Fruit fly (Drosophila melanogaster) whole organism, wandering third instar larva: Measurements from ENCODE around the gene flr.
A peak's percentile ranks its signal among the peaks of the same experiment; 100 is the strongest.

Experiments used
- Abd-B ChIP-seq: fragments of >200 bp; optimal IDR thresholded peaks from 2 replicates; lab custom pipeline; 2017; ENCODE audit warnings: missing biosample characterization, missing genetic modification characterization
- CG9705 ChIP-seq: fragments of 200-800 bp; sonication (Bioruptor generic); optimal IDR thresholded peaks from 2 replicates; lab custom pipeline; 2018; ENCODE audit warnings: missing biosample characterization, mild to moderate bottlenecking, missing genetic modification characterization
- Dfd ChIP-seq: fragments of >200 bp; optimal IDR thresholded peaks from 2 replicates; lab custom pipeline; 2017; ENCODE audit warnings: missing biosample characterization, missing genetic modification characterization
- Dif ChIP-seq: fragments of 200-275, 200-300 bp; sonication (Bioruptor generic); optimal IDR thresholded peaks from 2 replicates; lab custom pipeline; 2018; ENCODE audit warnings: missing biosample characterization, missing genetic modification characterization; ENCODE audit not compliant: partially characterized antibody
- GATAd ChIP-seq: sonication (Bioruptor generic); optimal IDR thresholded peaks from 2 replicates; lab custom pipeline; 2016; ENCODE audit warnings: missing biosample characterization, missing genetic modification characterization
- Hnf4 ChIP-seq: fragments of 200-800 bp; sonication (Bioruptor generic); optimal IDR thresholded peaks from 2 replicates; lab custom pipeline; 2016; ENCODE audit warnings: missing biosample characterization, mild to moderate bottlenecking, missing genetic modification characterization
- Hr78 ChIP-seq: fragments of >200 bp; optimal IDR thresholded peaks from 2 replicates; lab custom pipeline; 2017; ENCODE audit warnings: missing biosample characterization, missing genetic modification characterization
- Jra ChIP-seq: sonication (Bioruptor generic); optimal IDR thresholded peaks from 2 replicates; lab custom pipeline; 2016; ENCODE audit warnings: missing biosample characterization, missing genetic modification characterization
- Mio ChIP-seq: sonication (Bioruptor generic); optimal IDR thresholded peaks from 2 replicates; lab custom pipeline; 2016; ENCODE audit warnings: missing biosample characterization, missing genetic modification characterization
- N ChIP-seq: fragments of >200 bp; optimal IDR thresholded peaks from 2 replicates; lab custom pipeline; 2018; ENCODE audit warnings: missing biosample characterization, missing external identifiers, missing genetic modification characterization
- Rel ChIP-seq, 2 experiments: fragments of 200-800 bp; sonication (Bioruptor generic) in 1 of 2; optimal IDR thresholded peaks; 2 replicates in 1 of 2; 3 replicates in 1 of 2; lab custom pipeline; 2016 to 2019; ENCODE audit warnings: mild to moderate bottlenecking in 2 of 2, missing biosample characterization in 2 of 2, missing genetic modification characterization in 2 of 2, moderate library complexity in 1 of 2
- Sp1 ChIP-seq: fragments of 200-800 bp; sonication (Bioruptor generic); optimal IDR thresholded peaks from 3 replicates; lab custom pipeline; 2019; ENCODE audit warnings: missing biosample characterization, mild to moderate bottlenecking, missing genetic modification characterization, moderate library complexity
- br ChIP-seq: fragments of 200-800 bp; sonication (Bioruptor generic); optimal IDR thresholded peaks from 2 replicates; lab custom pipeline; 2016; ENCODE audit warnings: missing biosample characterization, missing genetic modification characterization
- brk ChIP-seq: fragments of 200-800 bp; sonication (Bioruptor generic); optimal IDR thresholded peaks from 2 replicates; lab custom pipeline; 2016; ENCODE audit warnings: missing biosample characterization, mild to moderate bottlenecking, missing genetic modification characterization
- dl ChIP-seq, 2 experiments: fragments of 175-275, 200-275 bp in 1 of 2; fragments of 200-275 bp in 1 of 2; sonication (Bioruptor generic); optimal IDR thresholded peaks; lab custom pipeline; 2018; ENCODE audit warnings: mild to moderate bottlenecking in 2 of 2, missing biosample characterization in 2 of 2, missing genetic modification characterization in 2 of 2, moderate library complexity in 2 of 2; ENCODE audit not compliant: partially characterized antibody in 2 of 2, insufficient read depth in 1 of 2
- dmrt93B ChIP-seq: fragments of 200-800 bp; sonication (Bioruptor generic); optimal IDR thresholded peaks from 2 replicates; lab custom pipeline; 2018; ENCODE audit warnings: missing biosample characterization, mild to moderate bottlenecking, missing genetic modification characterization
- dsf ChIP-seq: sonication (Bioruptor generic); optimal IDR thresholded peaks from 2 replicates; lab custom pipeline; 2016; ENCODE audit warnings: missing biosample characterization, missing genetic modification characterization, borderline replicate concordance
- fru ChIP-seq: fragments of 200-800 bp; sonication (Bioruptor generic); optimal IDR thresholded peaks from 3 replicates; lab custom pipeline; 2016; ENCODE audit warnings: missing biosample characterization, mild to moderate bottlenecking, missing genetic modification characterization
- h ChIP-seq: fragments of 200-800 bp; sonication (Bioruptor generic); optimal IDR thresholded peaks from 3 replicates; lab custom pipeline; 2016; ENCODE audit warnings: missing biosample characterization, mild to moderate bottlenecking, missing genetic modification characterization
- lola ChIP-seq: fragments of >200 bp; optimal IDR thresholded peaks from 2 replicates; lab custom pipeline; 2017; ENCODE audit warnings: missing biosample characterization, missing genetic modification characterization
- pan ChIP-seq: fragments of >200 bp; optimal IDR thresholded peaks from 2 replicates; lab custom pipeline; 2017
- rgr ChIP-seq: fragments of 200-800 bp; sonication (Bioruptor generic); optimal IDR thresholded peaks from 3 replicates; lab custom pipeline; 2016; ENCODE audit warnings: missing biosample characterization, mild to moderate bottlenecking, missing genetic modification characterization
- sage ChIP-seq: fragments of 200-800 bp; sonication (Bioruptor generic); optimal IDR thresholded peaks from 2 replicates; lab custom pipeline; 2016; ENCODE audit warnings: missing biosample characterization, mild to moderate bottlenecking, missing genetic modification characterization
- sv ChIP-seq: fragments of 200-800 bp; sonication (Bioruptor generic); optimal IDR thresholded peaks from 3 replicates; lab custom pipeline; 2016; ENCODE audit warnings: missing biosample characterization, missing genetic modification characterization
- tai ChIP-seq: sonication (Bioruptor generic); optimal IDR thresholded peaks from 2 replicates; lab custom pipeline; 2016; ENCODE audit warnings: missing biosample characterization, missing genetic modification characterization
- woc ChIP-seq: sonication (Bioruptor generic); optimal IDR thresholded peaks from 2 replicates; lab custom pipeline; 2016; ENCODE audit warnings: missing biosample characterization, mild to moderate bottlenecking, missing genetic modification characterization

Gene flr

dm6 chr3L:13430171-13430570 is 17.5 kb downstream of the flr start:
- TF ChIP-seq Mio (GFP tag; lab: Kevin White, UChicago), result no peak
- TF ChIP-seq Dfd, result peak; percentile 94

- TF ChIP-seq h (GFP tag; lab: Kevin White, UChicago), result no peak
- no peak for TF ChIP-seq Dif (GFP tag; lab: Kevin White, UChicago)
- TF ChIP-seq sage (GFP tag; lab: Kevin White, UChicago), result no peak
- no peak for TF ChIP-seq Abd-B
- no peak for TF ChIP-seq Hnf4 (GFP tag; lab: Kevin White, UChicago)
- TF ChIP-seq Rel (GFP tag; optimal IDR thresholded peaks at IDR 0.05; lab: Kevin White, UChicago), result no peak
- no peak for TF ChIP-seq Rel (tag; optimal IDR thresholded peaks at IDR 0.05; lab: Kevin White, UChicago)
- no peak for TF ChIP-seq pan (lab: Kevin White, UChicago)
Measured at dm6 chr3L:13432791-13433190, 20.1 kb downstream of the flr start.

dm6 chr3L:13433522-13433921 is 20.9 kb downstream of the flr start:
- TF ChIP-seq rgr (GFP tag; lab: Kevin White, UChicago) (no peak), h (GFP tag; lab: Kevin White, UChicago) (no peak), dmrt93B (GFP tag; lab: Kevin White, UChicago) (no peak)

DNA sequence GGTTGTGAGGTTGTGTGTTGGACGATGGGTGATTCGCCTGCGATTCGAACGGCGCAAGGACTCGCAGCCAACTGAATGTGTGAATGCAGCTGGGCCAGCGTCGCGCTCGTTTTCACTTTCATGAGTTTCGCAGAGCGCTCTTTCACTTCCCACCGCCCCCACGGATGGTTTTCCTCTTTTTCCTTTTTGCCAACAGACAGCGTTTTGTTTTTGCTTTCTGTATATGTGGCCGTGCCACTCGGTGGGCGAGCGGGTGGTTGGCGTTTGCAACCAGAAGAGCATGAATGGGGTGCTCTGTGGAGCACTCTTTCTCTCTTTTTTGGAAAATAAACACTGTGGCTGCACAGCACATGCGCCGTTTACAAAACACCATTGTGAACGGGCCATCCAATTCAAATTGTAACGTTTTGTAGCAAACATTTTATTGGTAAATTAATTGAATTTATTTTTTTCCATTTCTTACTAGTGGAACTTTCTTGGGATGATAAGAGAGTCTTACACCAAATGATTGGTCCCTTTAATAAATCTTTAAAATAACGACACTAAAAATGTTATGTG is 22.6 kb downstream of the flr start, which contains the start of gene CG10713:
TSS of gene CG10713 (minus strand) at position 60 of the 558 bp plus-strand sequence.
- TF ChIP-seq Sp1 (GFP tag; lab: Kevin White, UChicago), result peak; percentile 5
- no peak for TF ChIP-seq Rel (GFP tag; optimal IDR thresholded peaks at IDR 0.05; lab: Kevin White, UChicago)
- TF ChIP-seq Rel (tag; optimal IDR thresholded peaks at IDR 0.05; lab: Kevin White, UChicago), result no peak
- TF ChIP-seq Hr78 (GFP tag; lab: Kevin White, UChicago), result no peak

- TF ChIP-seq N (GFP tag; lab: Kevin White, UChicago), result no peak
- no peak for TF ChIP-seq woc (GFP tag; lab: Kevin White, UChicago)
- TF ChIP-seq br (GFP tag; lab: Kevin White, UChicago), result no peak
- no peak for TF ChIP-seq Rel (GFP tag; optimal IDR thresholded peaks at IDR 0.05; lab: Kevin White, UChicago)
- TF ChIP-seq Rel (tag; optimal IDR thresholded peaks at IDR 0.05; lab: Kevin White, UChicago), result no peak
- no peak for TF ChIP-seq Jra
- no peak for TF ChIP-seq Sp1 (GFP tag; lab: Kevin White, UChicago)
- TF ChIP-seq GATAd (GFP tag; lab: Kevin White, UChicago), result no peak
- TF ChIP-seq CG9705 (GFP tag; lab: Kevin White, UChicago), result no peak
Measured at dm6 chr3L:13437036-13437435, 24.4 kb downstream of the flr start, which contains the start of gene CG10154. TSS of gene CG10154 (minus strand) at chr3L:13437136.

dm6 chr3L:13437654-13438053 is 25.0 kb downstream of the flr start, which contains the start of gene CG10725:
TSS of gene CG10725 (plus strand) at chr3L:13437954.
- no peak for TF ChIP-seq fru (GFP tag; lab: Kevin White, UChicago)
- no peak for TF ChIP-seq br (GFP tag; lab: Kevin White, UChicago)
- no peak for TF ChIP-seq sage (GFP tag; lab: Kevin White, UChicago)
- TF ChIP-seq woc (GFP tag; lab: Kevin White, UChicago), result no peak
- TF ChIP-seq dsf, result no peak
- no peak for TF ChIP-seq Rel (GFP tag; optimal IDR thresholded peaks at IDR 0.05; lab: Kevin White, UChicago)
- TF ChIP-seq Rel (tag; optimal IDR thresholded peaks at IDR 0.05; lab: Kevin White, UChicago), result no peak
- no peak for TF ChIP-seq lola (GFP tag; lab: Kevin White, UChicago)
- TF ChIP-seq Abd-B, result no peak
- no peak for TF ChIP-seq brk (GFP tag; lab: Kevin White, UChicago)
- TF ChIP-seq sv (GFP tag; lab: Kevin White, UChicago), result no peak
- TF ChIP-seq dl (GFP tag; optimal IDR thresholded peaks at IDR 0.05; lab: Kevin White, UChicago; ENCODE audit: insufficient read depth in 1 of 2, partially characterized antibody in 2 of 2), result no peak
- TF ChIP-seq tai (GFP tag; lab: Kevin White, UChicago), result no peak
- no peak for TF ChIP-seq pan (lab: Kevin White, UChicago)
- no peak for TF ChIP-seq CG9705 (GFP tag; lab: Kevin White, UChicago)
